Fruit fly (Drosophila melanogaster) whole organism, embryonic: ENCODE results near the gene KFase.
A peak's percentile ranks its signal among the peaks of the same experiment; 100 is the strongest.

ENCODE experiments used
- C15 ChIP-seq: fragments of 200-800 bp; sonication (Bioruptor generic); IDR thresholded peaks from 3 replicates; pipeline ENCODE4 v1.3.6; 2022; ENCODE audit warnings: missing biosample characterization, missing genetic modification characterization
- CG11723 ChIP-seq: fragments of 200-800 bp; sonication (Bioruptor generic); optimal IDR thresholded peaks from 2 replicates; lab custom pipeline; 2017; ENCODE audit warnings: missing biosample characterization, mild to moderate bottlenecking, missing genetic modification characterization
- CG1233 ChIP-seq: fragments of 200-800 bp; sonication (Bioruptor generic); optimal IDR thresholded peaks from 4 replicates; lab custom pipeline; 2018; ENCODE audit warnings: missing biosample characterization, mild to moderate bottlenecking, missing genetic modification characterization
- CG12659 ChIP-seq: fragments of 200-800 bp; sonication (Bioruptor generic); optimal IDR thresholded peaks from 3 replicates; lab custom pipeline; 2017; ENCODE audit warnings: mild to moderate bottlenecking, missing biosample characterization, missing genetic modification reagents, missing genetic modification characterization
- CG12769 ChIP-seq: fragments of 200-800 bp; sonication (Bioruptor generic); optimal IDR thresholded peaks from 2 replicates; lab custom pipeline; 2019; ENCODE audit warnings: missing biosample characterization, mild to moderate bottlenecking, missing genetic modification characterization, moderate library complexity
- CG14710 ChIP-seq: fragments of 200-800 bp; sonication (Bioruptor generic); optimal IDR thresholded peaks from 3 replicates; lab custom pipeline; 2019; ENCODE audit warnings: missing biosample characterization, mild to moderate bottlenecking, missing genetic modification characterization, moderate library complexity
- CG14860 ChIP-seq: fragments of 200-800 bp; sonication (Bioruptor generic); IDR thresholded peaks from 3 replicates; pipeline ENCODE4 v1.3.6; 2022; ENCODE audit warnings: missing biosample characterization, missing genetic modification characterization; ENCODE audit not compliant: partially characterized antibody
- CG15269 ChIP-seq: fragments of 200-800 bp; sonication (Bioruptor generic); optimal IDR thresholded peaks from 2 replicates; lab custom pipeline; 2018; ENCODE audit warnings: missing biosample characterization, mild to moderate bottlenecking, missing genetic modification characterization, moderate library complexity
- CG2129 ChIP-seq: fragments of 200-800 bp; sonication (Bioruptor generic); IDR thresholded peaks from 2 replicates; pipeline ENCODE4 v1.3.6; 2022; ENCODE audit warnings: missing biosample characterization, missing genetic modification characterization; ENCODE audit not compliant: partially characterized antibody
- CG2875 ChIP-seq: fragments of 200-800 bp; sonication (Bioruptor generic); optimal IDR thresholded peaks from 2 replicates; lab custom pipeline; 2017; ENCODE audit warnings: missing biosample characterization, mild to moderate bottlenecking, missing genetic modification characterization, missing genetic modification reagents
- CG2889 ChIP-seq: fragments of 200-800 bp; sonication (Bioruptor generic); IDR thresholded peaks from 3 replicates; pipeline ENCODE4 v1.3.6; 2022; ENCODE audit warnings: missing biosample characterization, missing genetic modification characterization
- CG3065 ChIP-seq: fragments of 200-800 bp; sonication (Bioruptor generic); optimal IDR thresholded peaks from 2 replicates; lab custom pipeline; 2016; ENCODE audit warnings: missing biosample characterization, missing genetic modification characterization
- CG31224 ChIP-seq: fragments of 200-800 bp; sonication (Bioruptor generic); IDR thresholded peaks from 2 replicates; pipeline ENCODE4 v1.3.6; 2022; ENCODE audit warnings: missing biosample characterization, missing genetic modification characterization
- CG3407 ChIP-seq: fragments of 200-800 bp; sonication (Bioruptor generic); optimal IDR thresholded peaks from 2 replicates; lab custom pipeline; 2018; ENCODE audit warnings: missing biosample characterization, mild to moderate bottlenecking, missing genetic modification characterization
- CG4404 ChIP-seq: fragments of 200-800 bp; sonication (Bioruptor generic); IDR thresholded peaks from 2 replicates; pipeline ENCODE4 v1.3.6; 2022; ENCODE audit warnings: missing biosample characterization, missing genetic modification characterization
- CG4617 ChIP-seq: fragments of 200-800 bp; sonication (Bioruptor generic); optimal IDR thresholded peaks from 3 replicates; lab custom pipeline; 2016; ENCODE audit warnings: missing biosample characterization, missing genetic modification characterization, borderline replicate concordance
- CG7839 ChIP-seq: fragments of 200-800 bp; sonication (Bioruptor generic); optimal IDR thresholded peaks from 3 replicates; lab custom pipeline; 2018; ENCODE audit warnings: missing biosample characterization, mild to moderate bottlenecking, missing genetic modification characterization, moderate library complexity
- CG8281 ChIP-seq: fragments of 200-800 bp; sonication (Bioruptor generic); optimal IDR thresholded peaks from 2 replicates; lab custom pipeline; 2018; ENCODE audit warnings: missing biosample characterization, mild to moderate bottlenecking, missing genetic modification characterization, moderate library complexity
- CG9817 ChIP-seq: fragments of 200-800 bp; sonication (Bioruptor generic); optimal IDR thresholded peaks from 2 replicates; lab custom pipeline; 2018; ENCODE audit warnings: missing biosample characterization, mild to moderate bottlenecking, missing genetic modification characterization, moderate library complexity
- Dad ChIP-seq: fragments of 200-800 bp; sonication (Bioruptor generic); optimal IDR thresholded peaks from 3 replicates; lab custom pipeline; 2016; ENCODE audit warnings: missing biosample characterization, missing genetic modification characterization
- HLH3B ChIP-seq: fragments of 200-800 bp; sonication (Bioruptor generic); IDR thresholded peaks from 2 replicates; pipeline ENCODE4 v1.3.6; 2022; ENCODE audit warnings: missing biosample characterization, missing genetic modification characterization
- NC2β ChIP-seq: fragments of 200-800 bp; sonication (Bioruptor generic); optimal IDR thresholded peaks from 2 replicates; lab custom pipeline; 2016; ENCODE audit warnings: missing biosample characterization, missing genetic modification characterization
- NFAT ChIP-seq: fragments of 200-800 bp; sonication (Bioruptor generic); IDR thresholded peaks from 2 replicates; pipeline ENCODE4 v1.3.6; 2022; ENCODE audit warnings: missing biosample characterization, missing genetic modification characterization
- Opbp ChIP-seq: fragments of 200-800 bp; sonication (Bioruptor generic); IDR thresholded peaks from 3 replicates; pipeline ENCODE4 v1.3.6; 2022; ENCODE audit warnings: missing biosample characterization, missing genetic modification characterization; ENCODE audit not compliant: partially characterized antibody
- Rx ChIP-seq: fragments of 200-800 bp; sonication (Bioruptor generic); IDR thresholded peaks from 2 replicates; pipeline ENCODE4 v1.3.6; 2022; ENCODE audit warnings: missing biosample characterization, missing genetic modification characterization
- Side ChIP-seq: fragments of 200-800 bp; sonication (Bioruptor generic); optimal IDR thresholded peaks from 2 replicates; lab custom pipeline; 2016; ENCODE audit warnings: missing biosample characterization, missing genetic modification characterization
- Ssrp ChIP-seq: fragments of 200-800 bp; sonication (Bioruptor generic); optimal IDR thresholded peaks from 2 replicates; lab custom pipeline; 2018; ENCODE audit warnings: missing biosample characterization, mild to moderate bottlenecking, missing genetic modification characterization, moderate library complexity
- Tbp ChIP-seq: fragments of >200 bp; optimal IDR thresholded peaks from 2 replicates; lab custom pipeline; 2018; ENCODE audit warnings: missing biosample characterization, missing genetic modification characterization
- bowl ChIP-seq: fragments of 200-800 bp; sonication (Bioruptor generic); IDR thresholded peaks from 2 replicates; pipeline ENCODE4 v1.3.6; 2022; ENCODE audit warnings: missing biosample characterization, missing genetic modification characterization
- chn ChIP-seq: fragments of 200-800 bp; sonication (Bioruptor generic); optimal IDR thresholded peaks from 2 replicates; lab custom pipeline; 2016; ENCODE audit warnings: missing biosample characterization, missing genetic modification characterization
- dm ChIP-seq: fragments of 200-800 bp; sonication (Bioruptor generic); optimal IDR thresholded peaks from 3 replicates; lab custom pipeline; 2016; ENCODE audit warnings: missing biosample characterization, missing genetic modification characterization
- dmrt11E ChIP-seq: fragments of 200-800 bp; sonication (Bioruptor generic); optimal IDR thresholded peaks from 3 replicates; lab custom pipeline; 2018; ENCODE audit warnings: missing biosample characterization, mild to moderate bottlenecking, missing genetic modification characterization, moderate library complexity
- gce ChIP-seq: fragments of 200-800 bp; sonication (Bioruptor generic); IDR thresholded peaks from 3 replicates; pipeline ENCODE4 v1.3.6; 2022; ENCODE audit warnings: missing biosample characterization, missing genetic modification characterization
- jigr1 ChIP-seq: fragments of 200-800 bp; sonication (Bioruptor generic); IDR thresholded peaks from 3 replicates; pipeline ENCODE4 v1.3.6; 2022; ENCODE audit warnings: missing biosample characterization, missing genetic modification characterization
- lola ChIP-seq, 3 experiments: fragments of >200 bp in 2 of 3; fragments of 200-800 bp in 1 of 3; sonication (Bioruptor generic) in 1 of 3; optimal IDR thresholded peaks; 2 replicates each; lab custom pipeline; 2017 to 2019; ENCODE audit warnings: missing biosample characterization in 3 of 3, missing genetic modification characterization in 3 of 3, mild to moderate bottlenecking in 1 of 3, moderate library complexity in 1 of 3
- lov ChIP-seq, 2 experiments: fragments of 200-800 bp in 1 of 2; fragments of >200 bp in 1 of 2; sonication (Bioruptor generic) in 1 of 2; IDR thresholded peaks in 1 of 2; optimal IDR thresholded peaks in 1 of 2; 2 replicates in 1 of 2; 3 replicates in 1 of 2; pipeline versions ENCODE4 v1.3.6 to Lab custom; 2017 to 2022; ENCODE audit warnings: missing biosample characterization in 1 of 2, missing genetic modification characterization in 1 of 2
- oc ChIP-seq: fragments of 200-800 bp; sonication (Bioruptor generic); optimal IDR thresholded peaks from 2 replicates; lab custom pipeline; 2018; ENCODE audit warnings: missing biosample characterization, mild to moderate bottlenecking, missing genetic modification characterization, moderate library complexity
- pros ChIP-seq: fragments of 200-800 bp; sonication (Bioruptor generic); optimal IDR thresholded peaks from 3 replicates; lab custom pipeline; 2019; ENCODE audit warnings: missing biosample characterization, mild to moderate bottlenecking, missing genetic modification characterization, moderate library complexity
- pzg ChIP-seq: fragments of 200-800 bp; sonication (Bioruptor generic); optimal IDR thresholded peaks from 3 replicates; lab custom pipeline; 2018; ENCODE audit warnings: missing biosample characterization, mild to moderate bottlenecking, missing genetic modification characterization, moderate library complexity
- sima ChIP-seq: fragments of 200-800 bp; sonication (Bioruptor generic); optimal IDR thresholded peaks from 2 replicates; lab custom pipeline; 2016; ENCODE audit warnings: missing biosample characterization, missing genetic modification characterization
- slou ChIP-seq: fragments of 200-800 bp; sonication (Bioruptor generic); optimal IDR thresholded peaks from 3 replicates; lab custom pipeline; 2016; ENCODE audit warnings: missing biosample characterization, missing genetic modification characterization
- so ChIP-seq: fragments of 200-800 bp; sonication (Bioruptor generic); IDR thresholded peaks from 3 replicates; pipeline ENCODE4 v1.3.6; 2022; ENCODE audit warnings: missing biosample characterization, missing genetic modification characterization
- sr ChIP-seq: fragments of 200-800 bp; sonication (Bioruptor generic); IDR thresholded peaks from 3 replicates; pipeline ENCODE4 v1.3.6; 2022; ENCODE audit warnings: missing biosample characterization, missing genetic modification characterization
- tio ChIP-seq: fragments of 200-800 bp; sonication (Bioruptor generic); optimal IDR thresholded peaks from 2 replicates; lab custom pipeline; 2017; ENCODE audit warnings: missing biosample characterization, missing genetic modification characterization, inconsistent platforms
- trh ChIP-seq: fragments of 200-800 bp; sonication (Bioruptor generic); optimal IDR thresholded peaks from 2 replicates; lab custom pipeline; 2016; ENCODE audit warnings: missing biosample characterization, missing genetic modification characterization
- usp ChIP-seq: fragments of >200 bp; optimal IDR thresholded peaks from 2 replicates; lab custom pipeline; 2017; ENCODE audit warnings: missing biosample characterization, missing genetic modification characterization
- vfl ChIP-seq: fragments of 200-800 bp; sonication (Bioruptor generic); optimal IDR thresholded peaks from 2 replicates; lab custom pipeline; 2016; ENCODE audit warnings: missing biosample characterization, missing genetic modification characterization

KFase gene

DNA sequence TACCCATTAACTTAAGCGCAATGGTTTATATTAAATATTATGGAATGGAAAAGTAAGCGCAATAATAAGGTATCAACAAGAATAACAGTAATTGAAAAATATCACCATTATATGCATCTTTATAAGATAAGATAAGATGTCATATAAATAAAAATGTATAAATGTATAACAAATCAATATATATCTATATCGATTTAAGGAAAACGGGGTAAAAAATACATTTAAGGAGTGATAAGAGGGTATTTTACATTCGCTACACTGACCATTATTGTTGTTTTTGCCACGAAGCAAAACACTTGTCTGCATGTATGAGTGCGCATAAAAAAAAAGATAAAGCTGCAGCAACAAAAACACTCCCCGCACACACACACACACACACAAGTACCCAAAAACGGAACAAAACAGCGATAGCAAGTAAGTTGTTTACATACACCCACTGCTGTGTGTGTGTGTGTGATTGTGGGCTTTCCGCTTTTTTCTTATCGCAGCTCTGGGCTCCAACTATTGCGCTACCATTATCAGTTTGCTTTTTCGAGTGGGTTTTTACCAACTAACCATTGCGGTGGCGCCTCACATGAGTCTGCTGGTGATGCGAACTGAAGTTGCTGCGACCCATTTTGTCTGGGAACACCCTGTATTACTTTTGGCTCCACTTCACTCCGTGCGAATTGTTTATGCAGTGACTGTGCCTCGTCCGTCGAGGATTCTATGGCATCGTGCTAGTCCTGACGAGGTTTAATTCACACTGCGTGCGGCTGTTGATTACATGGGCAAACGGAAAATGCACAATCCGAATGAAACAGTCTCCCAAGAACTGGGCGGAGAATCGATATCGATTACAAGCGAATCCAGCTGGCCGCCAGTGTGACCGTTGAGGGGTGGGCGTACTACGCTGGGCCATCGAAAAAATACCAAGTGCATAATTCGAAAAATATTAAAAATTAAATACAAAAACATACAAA lies 15.2 kb downstream of the KFase start, which contains the start of gene mmy (continued):
- no peak for TF ChIP-seq dmrt11E (tag; lab: Kevin White, UChicago)
- TF ChIP-seq CG3407 (GFP tag; lab: Kevin White, UChicago) = no peak
- no peak for TF ChIP-seq usp (GFP tag; lab: Kevin White, UChicago)
- TF ChIP-seq sr (GFP tag; lab: Robert Waterston, UW) = peak; percentile 54; the same call in 2 of the 3 replicates
- TF ChIP-seq CG15269 = peak; percentile 72
- no peak for TF ChIP-seq lov (optimal IDR thresholded peaks at IDR 0.05; lab: Kevin White, UChicago)
- no peak for TF ChIP-seq lov (GFP tag; IDR thresholded peaks at IDR 0.05; lab: Robert Waterston, UW)
- TF ChIP-seq CG8281 (tag; lab: Kevin White, UChicago) = no peak
- TF ChIP-seq Side (GFP tag; lab: Kevin White, UChicago) = peak; percentile 45
- TF ChIP-seq vfl (GFP tag; lab: Kevin White, UChicago) = no peak
- no peak for TF ChIP-seq slou (GFP tag; lab: Kevin White, UChicago)
- TF ChIP-seq CG14710 (tag; lab: Kevin White, UChicago) = peak; percentile 33
- no peak for TF ChIP-seq Rx (GFP tag; lab: Robert Waterston, UW)
- no peak for TF ChIP-seq C15 (GFP tag; lab: Robert Waterston, UW)
- TF ChIP-seq Opbp (GFP tag; lab: Robert Waterston, UW) = peak; percentile 44; the same call in 1 of the 3 replicates
- peak in 1 of 3 experiments; percentile 37 for TF ChIP-seq lola (GFP tag; optimal IDR thresholded peaks at IDR 0.05; lab: Kevin White, UChicago)
- TF ChIP-seq oc (tag; lab: Kevin White, UChicago) = peak; percentile 7
- TF ChIP-seq jigr1 (GFP tag; lab: Robert Waterston, UW) = no peak; the same call in 2 of the 3 replicates
- no peak for TF ChIP-seq trh (GFP tag; lab: Kevin White, UChicago)
- TF ChIP-seq CG2875 (GFP tag; lab: Kevin White, UChicago) = no peak
- no peak for TF ChIP-seq CG31224 (GFP tag; lab: Robert Waterston, UW)
- no peak for TF ChIP-seq Tbp (GFP tag; lab: Kevin White, UChicago)
- peak; percentile 85 for TF ChIP-seq CG4617 (GFP tag; lab: Kevin White, UChicago)
- TF ChIP-seq dm (GFP tag; lab: Kevin White, UChicago) = peak; percentile 34
- TF ChIP-seq CG14860 (GFP tag; lab: Robert Waterston, UW) = peak; percentile 41; the same call in 2 of the 3 replicates
- peak; percentile 59 for TF ChIP-seq Dad (GFP tag; lab: Kevin White, UChicago)
- peak; percentile 74 for TF ChIP-seq CG7839 (tag; lab: Kevin White, UChicago)
- no peak for TF ChIP-seq sima
- TF ChIP-seq CG12659 (GFP tag; lab: Kevin White, UChicago) = peak; percentile 65
- peak; percentile 6 for TF ChIP-seq CG9817 (tag; lab: Kevin White, UChicago)
- no peak for TF ChIP-seq CG11723 (GFP tag; lab: Kevin White, UChicago)
- TF ChIP-seq chn (GFP tag; lab: Kevin White, UChicago) = no peak
- TF ChIP-seq CG3065 (GFP tag; lab: Kevin White, UChicago) = peak; percentile 36
- peak; percentile 44 for TF ChIP-seq pros (GFP tag; lab: Kevin White, UChicago)
- TF ChIP-seq CG2129 (GFP tag; lab: Robert Waterston, UW) = no peak; the same call in 1 of the 2 replicates
- TF ChIP-seq HLH3B (GFP tag; lab: Robert Waterston, UW) = peak; percentile 34; the same call in 1 of the 2 replicates
- TF ChIP-seq CG4404 (GFP tag; lab: Robert Waterston, UW) = no peak
- TF ChIP-seq NFAT (GFP tag; lab: Robert Waterston, UW) = peak; percentile 28; the same call in 1 of the 2 replicates
- TF ChIP-seq Ssrp (tag; lab: Kevin White, UChicago) = peak; percentile 61
- TF ChIP-seq so (GFP tag; lab: Robert Waterston, UW) = peak; percentile 50; the same call in 2 of the 3 replicates
- no peak for TF ChIP-seq gce
- no peak for TF ChIP-seq CG2889 (GFP tag; lab: Robert Waterston, UW)
- TF ChIP-seq CG12769 (tag; lab: Kevin White, UChicago) = peak; percentile 60
- TF ChIP-seq CG1233 (GFP tag; lab: Kevin White, UChicago) = peak; percentile 1
- no peak for TF ChIP-seq bowl (GFP tag; lab: Robert Waterston, UW)
- peak; percentile 19 for TF ChIP-seq NC2β
- peak; percentile 27 for TF ChIP-seq tio (GFP tag; lab: Kevin White, UChicago)
- TF ChIP-seq pzg = peak; percentile 78
